Worm (Caenorhabditis elegans) whole organism, L1 larva: ENCODE results near the gene mig-5.

Experiments used
- F16B12.6 ChIP-seq: fragments of 150-350 bp; optimal IDR thresholded peaks from 2 replicates; lab custom pipeline; 2014; ENCODE audit warnings: missing biosample characterization, missing genetic modification characterization
- aly-2 ChIP-seq: fragments of 150-350 bp; optimal IDR thresholded peaks from 2 replicates; lab custom pipeline; 2014; ENCODE audit warnings: missing biosample characterization, missing genetic modification characterization
- ama-1 ChIP-seq: fragments of 150-350 bp; optimal IDR thresholded peaks from 2 replicates; lab custom pipeline; 2014
- blmp-1 ChIP-seq: fragments of 150-350 bp; optimal IDR thresholded peaks from 2 replicates; lab custom pipeline; 2014; ENCODE audit warnings: missing biosample characterization, missing genetic modification characterization
- ceh-90 ChIP-seq: sonication (generic microtip); optimal IDR thresholded peaks from 2 replicates; lab custom pipeline; 2016; ENCODE audit warnings: missing genetic modification characterization, missing compliant biosample characterization
- dsc-1 ChIP-seq: sonication (generic microtip); optimal IDR thresholded peaks from 2 replicates; lab custom pipeline; 2016; ENCODE audit warnings: mild to moderate bottlenecking, missing genetic modification characterization, missing compliant biosample characterization
- egl-27 ChIP-seq, 2 experiments: fragments of 150-350 bp in 1 of 2; sonication (generic microtip); optimal IDR thresholded peaks; 3 replicates each; lab custom pipeline; 2017 to 2018; ENCODE audit warnings: missing biosample characterization in 2 of 2, missing genetic modification characterization in 2 of 2, missing genetic modification reagents in 2 of 2
- fkh-8 ChIP-seq: sonication (generic microtip); optimal IDR thresholded peaks from 2 replicates; lab custom pipeline; 2016; ENCODE audit warnings: mild to moderate bottlenecking, missing genetic modification characterization, missing compliant biosample characterization
- hlh-4 ChIP-seq: sonication (generic microtip); optimal IDR thresholded peaks from 2 replicates; lab custom pipeline; 2016; ENCODE audit warnings: mild to moderate bottlenecking, missing genetic modification characterization, missing compliant biosample characterization
- hpl-2 ChIP-seq: fragments of 150-350 bp; optimal IDR thresholded peaks from 2 replicates; lab custom pipeline; 2014; ENCODE audit warnings: missing biosample characterization, missing genetic modification reagents, missing genetic modification characterization
- irx-1 ChIP-seq: sonication (generic microtip); optimal IDR thresholded peaks from 2 replicates; lab custom pipeline; 2016; ENCODE audit warnings: missing genetic modification characterization, missing compliant biosample characterization
- lin-13 ChIP-seq: fragments of 150-350 bp; optimal IDR thresholded peaks from 2 replicates; lab custom pipeline; 2014; ENCODE audit warnings: missing biosample characterization, missing genetic modification reagents, missing genetic modification characterization
- lin-14 ChIP-seq: fragments of 200-800 bp; sonication (Bioruptor generic); optimal IDR thresholded peaks from 2 replicates; lab custom pipeline; 2018; ENCODE audit warnings: mild to moderate bottlenecking, missing genetic modification characterization, moderate library complexity, missing compliant biosample characterization
- lin-35 ChIP-seq, 2 experiments: fragments of 150-350 bp; optimal IDR thresholded peaks; 2 replicates each; lab custom pipeline; 2014; ENCODE audit warnings: missing biosample characterization in 2 of 2, missing genetic modification characterization in 2 of 2, missing genetic modification reagents in 2 of 2
- lir-3 ChIP-seq: sonication (generic microtip); optimal IDR thresholded peaks from 2 replicates; lab custom pipeline; 2016; ENCODE audit warnings: mild to moderate bottlenecking, missing genetic modification characterization, moderate library complexity, missing compliant biosample characterization; ENCODE audit not compliant: poor library complexity
- mab-9 ChIP-seq: fragments of 200-800 bp; sonication (Bioruptor generic); IDR thresholded peaks from 2 replicates; pipeline ENCODE4 v1.3.6; 2022; ENCODE audit warnings: missing genetic modification reagents, missing genetic modification characterization, missing compliant biosample characterization
- mdl-1 ChIP-seq, 2 experiments: fragments of 150-350 bp; optimal IDR thresholded peaks; 2 replicates each; lab custom pipeline; 2014 to 2017; ENCODE audit warnings: missing biosample characterization in 2 of 2, missing genetic modification characterization in 2 of 2, inconsistent platforms in 1 of 2
- nhr-11 ChIP-seq: fragments of 150-350 bp; optimal IDR thresholded peaks from 2 replicates; lab custom pipeline; 2014; ENCODE audit warnings: missing biosample characterization, missing genetic modification characterization
- nhr-20 ChIP-seq: sonication (generic microtip); optimal IDR thresholded peaks from 2 replicates; lab custom pipeline; 2016; ENCODE audit warnings: mild to moderate bottlenecking, missing genetic modification characterization, missing compliant biosample characterization
- nhr-28 ChIP-seq: fragments of 150-350 bp; optimal IDR thresholded peaks from 2 replicates; lab custom pipeline; 2014; ENCODE audit warnings: missing biosample characterization, missing genetic modification characterization
- nhr-71 ChIP-seq: sonication (generic microtip); optimal IDR thresholded peaks from 2 replicates; lab custom pipeline; 2016; ENCODE audit warnings: mild to moderate bottlenecking, missing genetic modification characterization, moderate library complexity, missing compliant biosample characterization
- nhr-76 ChIP-seq: sonication (generic microtip); optimal IDR thresholded peaks from 2 replicates; lab custom pipeline; 2017; ENCODE audit warnings: missing biosample characterization, missing genetic modification characterization
- nhr-77 ChIP-seq: fragments of 150-350 bp; optimal IDR thresholded peaks from 2 replicates; lab custom pipeline; 2014; ENCODE audit warnings: missing biosample characterization, missing genetic modification characterization
- nhr-84 ChIP-seq: sonication (generic microtip); optimal IDR thresholded peaks from 2 replicates; lab custom pipeline; 2017; ENCODE audit warnings: missing biosample characterization, missing genetic modification characterization
- nhr-85 ChIP-seq: sonication (generic microtip); peaks from one replicate; lab custom pipeline; 2016; ENCODE audit warnings: missing genetic modification characterization, inconsistent platforms, missing compliant biosample characterization
- pqm-1 ChIP-seq: sonication (generic microtip); optimal IDR thresholded peaks from 3 replicates; lab custom pipeline; 2017; ENCODE audit warnings: missing biosample characterization, missing genetic modification characterization
- rnt-1 ChIP-seq: sonication (generic microtip); optimal IDR thresholded peaks from 2 replicates; lab custom pipeline; 2016; ENCODE audit warnings: mild to moderate bottlenecking, missing genetic modification characterization, moderate library complexity, missing compliant biosample characterization
- snu-23 ChIP-seq: sonication (generic microtip); optimal IDR thresholded peaks from 2 replicates; lab custom pipeline; 2016; ENCODE audit warnings: missing genetic modification characterization, missing compliant biosample characterization
- sox-4 ChIP-seq: sonication (generic microtip); optimal IDR thresholded peaks from 2 replicates; lab custom pipeline; 2016; ENCODE audit warnings: missing genetic modification characterization, missing compliant biosample characterization
- sptf-1 ChIP-seq: fragments of 150-350 bp; optimal IDR thresholded peaks from 2 replicates; lab custom pipeline; 2014; ENCODE audit warnings: missing biosample characterization, missing genetic modification characterization
- sup-37 ChIP-seq: fragments of 200-800 bp; sonication (Bioruptor generic); optimal IDR thresholded peaks from 2 replicates; lab custom pipeline; 2018; ENCODE audit warnings: mild to moderate bottlenecking, missing genetic modification characterization, missing compliant biosample characterization
- swsn-7 ChIP-seq: sonication (generic microtip); optimal IDR thresholded peaks from 2 replicates; lab custom pipeline; 2016; ENCODE audit warnings: missing genetic modification characterization, missing compliant biosample characterization
- unc-62 ChIP-seq: fragments of 150-350 bp; optimal IDR thresholded peaks from 2 replicates; lab custom pipeline; 2014; ENCODE audit warnings: missing biosample characterization, missing genetic modification reagents, missing genetic modification characterization
- unc-98 ChIP-seq: fragments of 200-800 bp; sonication (Bioruptor generic); IDR thresholded peaks from 2 replicates; pipeline ENCODE4 v1.3.6; 2022; ENCODE audit warnings: missing genetic modification characterization, missing compliant biosample characterization
- vab-15 ChIP-seq: sonication (generic microtip); optimal IDR thresholded peaks from 2 replicates; lab custom pipeline; 2017; ENCODE audit warnings: missing genotype, mild to moderate bottlenecking, missing genetic modification characterization, missing compliant biosample characterization
- xbp-1 ChIP-seq: sonication (generic microtip); optimal IDR thresholded peaks from 2 replicates; lab custom pipeline; 2016; ENCODE audit warnings: missing genetic modification characterization, missing compliant biosample characterization

mig-5 gene

ce11 chrII:8198503-8198902, 13.7 kb upstream of the mig-5 start, which contains the start of gene qua-1:
Gene qua-1 (plus strand): TSS chrII:8198803.
- TF ChIP-seq egl-27 (tag; optimal IDR thresholded peaks at IDR 0.05; lab: Kevin White, UChicago) (no peak), pqm-1 (tag; lab: Kevin White, UChicago) (no peak), lin-35 (GFP tag; optimal IDR thresholded peaks at IDR 0.05; lab: Kevin White, UChicago) (no peak), sptf-1 (tag; lab: Kevin White, UChicago) (no peak), rnt-1 (tag; lab: Kevin White, UChicago) (no peak)

ce11 chrII:8193922-8194321, 9.1 kb upstream of the mig-5 start:
- TF ChIP-seq blmp-1 (tag; lab: Kevin White, UChicago) = peak; percentile 96
- TF ChIP-seq nhr-77 (tag; lab: Kevin White, UChicago) = no peak
- TF ChIP-seq, all 84 proteins: peak for 1

ce11 chrII:8193126-8193525, 8.3 kb upstream of the mig-5 start, which contains the start of gene T05C12.9:
Gene T05C12.9 (minus strand): TSS chrII:8193226.
- no peak for TF ChIP-seq nhr-28 (tag; lab: Kevin White, UChicago)
- TF ChIP-seq sptf-1 (tag; lab: Kevin White, UChicago) = no peak
- no peak for TF ChIP-seq ceh-90 (tag; lab: Kevin White, UChicago)

DNA sequence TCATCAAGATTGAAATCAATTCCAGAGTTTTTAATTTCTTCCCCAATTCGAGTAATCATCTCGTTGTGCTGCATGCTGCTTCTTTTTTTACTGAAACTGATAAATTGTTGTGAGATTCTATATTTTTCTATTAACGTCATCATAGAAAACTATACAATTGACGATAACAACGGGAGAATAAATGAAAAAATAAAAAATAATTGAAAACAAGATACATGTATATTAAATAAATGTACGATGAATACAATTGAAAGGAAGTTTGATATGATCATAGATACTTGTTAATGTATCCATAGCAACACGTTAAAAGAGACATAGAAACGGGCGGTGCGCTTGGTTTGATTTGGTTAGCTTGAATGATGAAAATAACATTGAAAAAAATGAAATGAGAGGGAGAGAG, 5.6 kb upstream of the mig-5 start, which contains the start of gene T05C12.8:
TSS of gene T05C12.8 (minus strand) at position 101 of the 400 bp plus-strand sequence.
- TF ChIP-seq fkh-8 = peak; percentile 85
- TF ChIP-seq dsc-1 (tag; lab: Kevin White, UChicago) = no peak
- TF ChIP-seq lin-14 (GFP tag; lab: Kevin White, UChicago) = no peak

DNA sequence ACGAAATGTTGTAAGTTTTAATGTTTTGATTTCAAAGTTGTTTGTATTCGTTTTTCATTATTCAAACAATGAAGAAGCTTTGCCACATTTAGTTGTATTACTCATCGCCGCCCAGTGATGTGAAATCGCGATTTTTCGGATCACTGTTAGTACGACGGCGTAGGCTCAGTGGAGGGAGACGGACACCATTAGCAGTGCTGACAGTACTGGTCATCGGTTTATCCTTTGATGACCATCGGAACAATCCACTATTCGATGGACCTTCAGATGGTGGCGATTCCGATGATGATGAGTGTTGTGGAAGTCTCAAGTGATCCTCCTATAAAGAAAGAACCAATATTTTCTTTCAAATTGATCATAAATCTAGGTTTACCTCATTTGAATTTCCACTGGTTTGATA, 2.7 kb upstream of the mig-5 start:
- TF ChIP-seq nhr-76 (tag; lab: Kevin White, UChicago) (no peak), egl-27 (tag; optimal IDR thresholded peaks at IDR 0.05; lab: Kevin White, UChicago) (no peak), sptf-1 (tag; lab: Kevin White, UChicago) (no peak), nhr-71 (no peak), unc-62 (GFP tag; lab: Kevin White, UChicago) (no peak), mdl-1 (tag; optimal IDR thresholded peaks at IDR 0.05; lab: Kevin White, UChicago) (no peak), nhr-85 (tag; lab: Kevin White, UChicago) (peak; percentile 53), vab-15 (no peak), lin-35 (GFP tag; optimal IDR thresholded peaks at IDR 0.05; lab: Kevin White, UChicago) (peak in 1 of 2 experiments; percentile 1), aly-2 (peak; percentile 5), lir-3 (tag; lab: Kevin White, UChicago) (no peak), ama-1 (lab: Kevin White, UChicago) (no peak), hpl-2 (GFP tag; lab: Kevin White, UChicago) (no peak), mab-9 (GFP tag; lab: Robert Waterston, UW) (no peak), nhr-11 (tag; lab: Kevin White, UChicago) (no peak), pqm-1 (tag; lab: Kevin White, UChicago) (no peak)

DNA sequence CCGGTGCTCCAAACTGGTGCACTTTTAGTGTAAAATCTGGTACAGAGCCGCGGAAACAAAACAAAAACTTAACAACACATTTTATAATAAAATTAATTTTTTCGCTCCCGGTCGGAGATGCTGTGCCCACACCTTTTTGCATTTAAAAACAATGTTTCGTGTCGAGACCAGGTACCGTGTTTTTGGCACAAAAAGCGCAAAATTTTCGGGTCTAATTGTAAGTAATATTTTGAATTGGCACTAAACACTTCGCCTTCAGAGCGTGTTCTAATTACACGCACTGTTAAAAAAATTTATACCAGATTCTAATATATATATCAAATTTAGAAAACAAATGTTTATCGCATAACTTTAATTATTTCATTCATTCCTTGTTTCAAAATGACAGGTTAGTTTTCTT, 3.4 kb downstream of the mig-5 start, which contains the start of gene dylt-3:
TSS of gene dylt-3 (plus strand) at position 301 of the 400 bp plus-strand sequence.
- TF ChIP-seq sup-37 (GFP tag; lab: Kevin White, UChicago) (no peak), hlh-4 (tag; lab: Kevin White, UChicago) (no peak), unc-98 (no peak), lin-13 (GFP tag; lab: Kevin White, UChicago) (no peak), xbp-1 (tag; lab: Kevin White, UChicago) (no peak), nhr-20 (tag; lab: Kevin White, UChicago) (no peak), swsn-7 (tag; lab: Kevin White, UChicago) (no peak), irx-1 (tag; lab: Kevin White, UChicago) (no peak), F16B12.6 (no peak), nhr-84 (tag; lab: Kevin White, UChicago) (no peak), sox-4 (tag; lab: Kevin White, UChicago) (no peak), nhr-11 (tag; lab: Kevin White, UChicago) (no peak), snu-23 (GFP tag; lab: Kevin White, UChicago) (no peak)
